Worm (Caenorhabditis elegans): ENCODE measurements around the gene cup-14.

Gene cup-14

DNA sequence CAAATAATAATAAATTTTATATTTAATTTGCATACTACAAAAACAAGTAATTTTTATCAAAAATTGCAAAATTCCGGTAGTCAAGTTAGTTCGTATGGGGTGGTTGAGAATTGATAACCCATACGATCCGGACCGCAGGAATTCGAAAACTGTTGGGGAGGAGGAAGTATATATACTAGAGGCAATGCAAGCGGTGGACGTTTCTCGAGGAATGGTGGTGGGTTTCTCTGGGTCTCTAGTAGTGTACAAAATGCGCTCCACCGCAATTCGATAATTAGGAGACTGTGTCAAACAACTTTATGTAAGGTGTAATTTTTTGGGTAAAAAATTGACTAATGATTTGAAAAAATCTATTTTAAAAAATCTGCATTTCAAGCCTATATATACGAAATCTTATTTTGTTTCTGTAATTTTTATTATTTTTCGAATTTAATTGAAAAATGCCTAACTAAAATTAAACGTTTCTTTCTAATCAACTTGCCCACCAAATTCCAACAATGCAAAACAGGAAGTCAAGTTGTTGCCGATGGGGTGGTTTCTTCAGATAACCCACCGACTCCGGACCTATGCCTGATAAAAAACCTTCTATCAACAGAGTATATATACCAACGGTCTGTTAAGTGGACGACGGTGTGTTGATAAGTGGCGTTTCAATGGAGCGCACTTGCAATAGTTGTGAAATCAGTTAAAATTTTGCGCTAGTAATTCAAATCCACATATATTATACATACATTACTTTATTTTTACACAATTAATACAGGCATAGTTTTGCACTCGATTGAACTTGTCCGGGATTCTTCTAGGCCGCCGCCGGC lies 37.5 kb downstream of the cup-14 start:
- TF ChIP-seq php-3 (GFP tag; IDR thresholded peaks at IDR 0.05) = peak; percentile 50; the same call in 1 of the 2 replicates
- TF ChIP-seq egl-27 (tag; optimal IDR thresholded peaks at IDR 0.05) = no peak
- peak; percentile 99 for TF ChIP-seq snpc-4 (tag; optimal IDR thresholded peaks at IDR 0.05)
- peak; percentile 50 for TF ChIP-seq nhr-28 (tag; optimal IDR thresholded peaks at IDR 0.05)
- TF ChIP-seq pha-4 (GFP tag; IDR thresholded peaks at IDR 0.05) = peak; percentile 94
- TF ChIP-seq pha-4 (tag; optimal IDR thresholded peaks at IDR 0.05) = peak; percentile 71
- TF ChIP-seq lin-13 (GFP tag; optimal IDR thresholded peaks at IDR 0.05) = peak; percentile 89
- no peak for TF ChIP-seq daf-19 (GFP tag; conservative IDR thresholded peaks at IDR 0.05)
- peak; percentile 33 for TF ChIP-seq gei-8 (GFP tag; optimal IDR thresholded peaks at IDR 0.05)
- TF ChIP-seq dmd-6 (GFP tag; IDR thresholded peaks at IDR 0.05) = peak; percentile 85
- no peak for TF ChIP-seq ceh-62 (tag; optimal IDR thresholded peaks at IDR 0.05)
- TF ChIP-seq Y5F2A.4 (GFP tag; optimal IDR thresholded peaks at IDR 0.05) = peak; percentile 37
- peak; percentile 94 for TF ChIP-seq nhr-77 (tag; optimal IDR thresholded peaks at IDR 0.05)
- no peak for TF ChIP-seq ZK546.5 (tag; optimal IDR thresholded peaks at IDR 0.05)
- TF ChIP-seq ceh-82 (tag; optimal IDR thresholded peaks at IDR 0.05) = no peak
- no peak for TF ChIP-seq ceh-28 (tag; optimal IDR thresholded peaks at IDR 0.05)
- no peak for TF ChIP-seq daf-8 (GFP tag; IDR thresholded peaks at IDR 0.05)
- TF ChIP-seq zag-1 (tag; optimal IDR thresholded peaks at IDR 0.05) = no peak
- TF ChIP-seq nhr-76 (tag; optimal IDR thresholded peaks at IDR 0.05) = no peak
- peak; percentile 82 for TF ChIP-seq dpl-1 (GFP tag; optimal IDR thresholded peaks at IDR 0.05)
- peak; percentile 70 for TF ChIP-seq F10B5.3 (tag; optimal IDR thresholded peaks at IDR 0.05)
- peak; percentile 38 to 93 for TF ChIP-seq lsy-2 (tag; optimal IDR thresholded peaks at IDR 0.05)
- TF ChIP-seq nhr-102 (tag; optimal IDR thresholded peaks at IDR 0.05) = peak; percentile 90
- TF ChIP-seq unc-130 (GFP tag; optimal IDR thresholded peaks at IDR 0.05) = peak; percentile 20
- peak; percentile 68 for TF ChIP-seq zfp-3 (GFP tag; conservative IDR thresholded peaks at IDR 0.05)
- no peak for TF ChIP-seq ztf-11 (tag; optimal IDR thresholded peaks at IDR 0.05)
- TF ChIP-seq pqm-1 (tag; optimal IDR thresholded peaks at IDR 0.05) = peak; percentile 35
- peak; percentile 66 for TF ChIP-seq ama-1 (optimal IDR thresholded peaks at IDR 0.05)
- TF ChIP-seq fkh-10 (GFP tag; optimal IDR thresholded peaks at IDR 0.05) = peak; percentile 77
- TF ChIP-seq lim-7 (GFP tag; IDR thresholded peaks at IDR 0.05) = peak; percentile 77
- 0 out of 2 replicates have a peak, but pooled peaks have one; percentile 8 for TF ChIP-seq set-16 (GFP tag; IDR thresholded peaks at IDR 0.05)
- TF ChIP-seq madf-5 (GFP tag; IDR thresholded peaks at IDR 0.05) = peak; percentile 64 to 79; a peak in 2 of 4 replicates
- TF ChIP-seq madf-9 (GFP tag; conservative IDR thresholded peaks at IDR 0.05) = peak; percentile 89
- TF ChIP-seq cey-2 (tag; optimal IDR thresholded peaks at IDR 0.05; ENCODE audit: borderline replicate concordance, insufficient read depth) = no peak
- TF ChIP-seq rbr-2 (tag; optimal IDR thresholded peaks at IDR 0.05) = peak; percentile 94
- TF ChIP-seq nhr-42 (GFP tag; IDR thresholded peaks at IDR 0.05) = peak; percentile 97
- TF ChIP-seq mxl-2 (GFP tag; conservative IDR thresholded peaks at IDR 0.05) = peak; percentile 56; the same call in 1 of the 2 replicates
- peak; percentile 89 for TF ChIP-seq spr-3 (GFP tag; optimal IDR thresholded peaks at IDR 0.05)
- TF ChIP-seq nhr-6 (tag; optimal IDR thresholded peaks at IDR 0.05) = peak; percentile 89
- TF ChIP-seq attf-4 (tag; optimal IDR thresholded peaks at IDR 0.05) = no peak
- TF ChIP-seq saeg-2 (GFP tag; IDR thresholded peaks at IDR 0.05) = peak; percentile 70; the same call in 1 of the 2 replicates
- peak; percentile 93 for TF ChIP-seq mep-1 (tag; optimal IDR thresholded peaks at IDR 0.05)
- TF ChIP-seq dve-1 (tag; optimal IDR thresholded peaks at IDR 0.05; ENCODE audit: insufficient read depth) = peak; percentile 95
- TF ChIP-seq hmg-1.1 (GFP tag; IDR thresholded peaks at IDR 0.05) = peak; percentile 97
- no peak for TF ChIP-seq daf-12 (tag; optimal IDR thresholded peaks at IDR 0.05)
- peak; percentile 87 for TF ChIP-seq T26A8.4 (GFP tag; IDR thresholded peaks at IDR 0.05)
- no peak for TF ChIP-seq nhr-237 (tag; optimal IDR thresholded peaks at IDR 0.05)
- peak; percentile 73; the same call in 1 of the 2 replicates for TF ChIP-seq zip-11 (GFP tag; IDR thresholded peaks at IDR 0.05)
- TF ChIP-seq F49E8.2 (tag; optimal IDR thresholded peaks at IDR 0.05; ENCODE audit: borderline replicate concordance) = no peak
- TF ChIP-seq nhr-111 (GFP tag; optimal IDR thresholded peaks at IDR 0.05) = peak; percentile 71

All from whole organism, L4 larva.